Fruit fly (Drosophila melanogaster): ENCODE data around the gene Marcal1.
A peak's percentile ranks its signal among the peaks of the same experiment; 100 is the strongest.

Gene Marcal1

dm6 chr2L:4999389-5000032, 44.2 kb downstream of the Marcal1 start (continued):
- TF ChIP-seq CG12659 (GFP tag; optimal IDR thresholded peaks at IDR 0.05) (peak; percentile 40), CG10267 (tag; optimal IDR thresholded peaks at IDR 0.05) (peak; percentile 10), MESR4 (GFP tag; optimal IDR thresholded peaks at IDR 0.05) (no peak), CG1024 (GFP tag; IDR thresholded peaks at IDR 0.05) (peak; percentile 73; the same call in 1 of the 2 replicates), row (GFP tag; IDR thresholded peaks at IDR 0.05) (peak; percentile 80), CG12769 (tag; optimal IDR thresholded peaks at IDR 0.05) (peak; percentile 76), Ssrp (tag; optimal IDR thresholded peaks at IDR 0.05) (peak; percentile 40), luna (GFP tag; optimal IDR thresholded peaks at IDR 0.05) (peak; percentile 46), CG10274 (GFP tag; optimal IDR thresholded peaks at IDR 0.05) (peak; percentile 28), CG17359 (tag; optimal IDR thresholded peaks at IDR 0.05) (peak; percentile 78), CG4282 (GFP tag; optimal IDR thresholded peaks at IDR 0.05) (no peak), Chrac-16 (GFP tag; optimal IDR thresholded peaks at IDR 0.05) (peak; percentile 74), CHES-1-like (GFP tag; optimal IDR thresholded peaks at IDR 0.05) (peak; percentile 58), tin (GFP tag; optimal IDR thresholded peaks at IDR 0.05) (peak; percentile 69), aop (GFP tag; IDR thresholded peaks at IDR 0.05) (0 out of 2 replicates have a peak, but pooled peaks have one; percentile 23), corto (GFP tag; optimal IDR thresholded peaks at IDR 0.05) (peak; percentile 40), D (optimal IDR thresholded peaks at IDR 0.05) (no peak), D (GFP tag; optimal IDR thresholded peaks at IDR 0.05) (peak; percentile 41), Dref (GFP tag; IDR thresholded peaks at IDR 0.05) (no peak), klu (GFP tag; IDR thresholded peaks at IDR 0.05) (0 out of 2 replicates have a peak, but pooled peaks have one; percentile 47), CG12236 (GFP tag; optimal IDR thresholded peaks at IDR 0.05) (no peak), Nf-YB (GFP tag; optimal IDR thresholded peaks at IDR 0.05) (peak; percentile 11), CG3838 (GFP tag; optimal IDR thresholded peaks at IDR 0.05) (no peak), nerfin-2 (GFP tag; IDR thresholded peaks at IDR 0.05; ENCODE audit: partially characterized antibody) (no peak), C15 (GFP tag; IDR thresholded peaks at IDR 0.05) (0 out of 3 replicates have a peak, but pooled peaks have one; percentile 34), Optix (GFP tag; IDR thresholded peaks at IDR 0.05) (peak; percentile 64; the same call in 2 of the 3 replicates), HmgD (GFP tag; optimal IDR thresholded peaks at IDR 0.05) (no peak), Dfd (GFP tag; optimal IDR thresholded peaks at IDR 0.05) (no peak), gcm2 (GFP tag; optimal IDR thresholded peaks at IDR 0.05) (no peak), MTF-1 (GFP tag; optimal IDR thresholded peaks at IDR 0.05; ENCODE audit: borderline replicate concordance) (peak; percentile 67), gce (GFP tag; IDR thresholded peaks at IDR 0.05) (peak; percentile 37; the same call in 2 of the 3 replicates), HLH54F (GFP tag; optimal IDR thresholded peaks at IDR 0.05) (peak; percentile 64), CG15479 (GFP tag; optimal IDR thresholded peaks at IDR 0.05) (no peak), Sry-δ (GFP tag; optimal IDR thresholded peaks at IDR 0.05) (peak; percentile 10), chif (GFP tag; optimal IDR thresholded peaks at IDR 0.05) (peak; percentile 50 to 67), grn (GFP tag; optimal IDR thresholded peaks at IDR 0.05) (peak; percentile 41), Dek (tag; optimal IDR thresholded peaks at IDR 0.05) (peak; percentile 42), CG13894 (tag; optimal IDR thresholded peaks at IDR 0.05) (peak; percentile 33), crol (GFP tag; IDR thresholded peaks at IDR 0.05) (no peak), CG8765 (GFP tag; IDR thresholded peaks at IDR 0.05) (peak; percentile 51; the same call in 1 of the 2 replicates), grau (tag; optimal IDR thresholded peaks at IDR 0.05) (peak; percentile 95), Scr (GFP tag; IDR thresholded peaks at IDR 0.05; ENCODE audit: partially characterized antibody) (no peak), Vsx1 (GFP tag; optimal IDR thresholded peaks at IDR 0.05) (peak; percentile 35), Atf3 (GFP tag; optimal IDR thresholded peaks at IDR 0.05) (no peak), CG4820 (GFP tag; optimal IDR thresholded peaks at IDR 0.05) (peak; percentile 62), gsb-n (tag; optimal IDR thresholded peaks at IDR 0.05) (peak; percentile 56), cas (GFP tag; IDR thresholded peaks at IDR 0.05) (no peak), Hmr (GFP tag; optimal IDR thresholded peaks at IDR 0.05) (peak; percentile 55), CG8281 (tag; optimal IDR thresholded peaks at IDR 0.05) (peak; percentile 33), CG6654 (GFP tag; optimal IDR thresholded peaks at IDR 0.05) (peak; percentile 61)

Measured in whole organism, embryonic.